Worm (Caenorhabditis elegans) whole organism, late embryonic: ENCODE data around the gene srm-4.
"Not testable (repeated sequence)": the region's sequence is repeated elsewhere in the genome, so short reads cannot be mapped to it uniquely, and the experiment has no call there.

Experiments used
- C08G9.2 ChIP-seq: sonication (generic microtip); optimal IDR thresholded peaks from 2 replicates; lab custom pipeline; 2016; ENCODE audit warnings: mild to moderate bottlenecking, missing genetic modification characterization, moderate library complexity, missing compliant biosample characterization
- C38D4.7 ChIP-seq: fragments of 200-800 bp; sonication (Bioruptor generic); optimal IDR thresholded peaks from 2 replicates; lab custom pipeline; 2018; ENCODE audit warnings: mild to moderate bottlenecking, missing genetic modification characterization, moderate library complexity, missing compliant biosample characterization
- F13H6.1 ChIP-seq: sonication (generic microtip); optimal IDR thresholded peaks from 2 replicates; lab custom pipeline; 2016; ENCODE audit warnings: missing genetic modification characterization, missing compliant biosample characterization
- K02D7.2 ChIP-seq: sonication (generic microtip); optimal IDR thresholded peaks from 2 replicates; lab custom pipeline; 2017; ENCODE audit warnings: mild to moderate bottlenecking, missing genetic modification characterization, missing compliant biosample characterization
- Y22D7AL.16 ChIP-seq: sonication (generic microtip); optimal IDR thresholded peaks from 2 replicates; lab custom pipeline; 2016; ENCODE audit warnings: missing genetic modification characterization, missing compliant biosample characterization
- ahr-1 ChIP-seq: sonication (generic microtip); optimal IDR thresholded peaks from 2 replicates; lab custom pipeline; 2016; ENCODE audit warnings: missing genetic modification characterization, missing compliant biosample characterization
- ceh-19 ChIP-seq: fragments of 200-800 bp; sonication (Bioruptor generic); optimal IDR thresholded peaks from 2 replicates; lab custom pipeline; 2018; ENCODE audit warnings: mild to moderate bottlenecking, missing genetic modification characterization, missing compliant biosample characterization
- ceh-22 ChIP-seq: sonication (generic microtip); optimal IDR thresholded peaks from 2 replicates; lab custom pipeline; 2017; ENCODE audit warnings: missing biosample characterization, missing genetic modification characterization
- ceh-31 ChIP-seq: sonication (generic microtip); optimal IDR thresholded peaks from 2 replicates; lab custom pipeline; 2016; ENCODE audit warnings: missing genetic modification characterization, missing compliant biosample characterization
- ceh-34 ChIP-seq: sonication (generic microtip); optimal IDR thresholded peaks from 2 replicates; lab custom pipeline; 2016; ENCODE audit warnings: mild to moderate bottlenecking, missing genetic modification characterization, missing compliant biosample characterization
- ceh-48 ChIP-seq: sonication (generic microtip); optimal IDR thresholded peaks from 2 replicates; lab custom pipeline; 2016; ENCODE audit warnings: missing genetic modification characterization, inconsistent platforms, missing compliant biosample characterization
- ceh-6 ChIP-seq: fragments of 200-800 bp; sonication (Bioruptor generic); optimal IDR thresholded peaks from 2 replicates; lab custom pipeline; 2018; ENCODE audit warnings: mild to moderate bottlenecking, missing genetic modification characterization, missing compliant biosample characterization
- dmd-4 ChIP-seq: sonication (generic microtip); optimal IDR thresholded peaks from 2 replicates; lab custom pipeline; 2016; ENCODE audit warnings: borderline replicate concordance, missing genetic modification characterization, missing compliant biosample characterization
- elt-2 ChIP-seq: sonication (generic microtip); optimal IDR thresholded peaks from 2 replicates; lab custom pipeline; 2016; ENCODE audit warnings: missing genetic modification reagents, missing genetic modification characterization, missing compliant biosample characterization
- fkh-10 ChIP-seq: fragments of 150-350 bp; optimal IDR thresholded peaks from 2 replicates; lab custom pipeline; 2014; ENCODE audit warnings: missing biosample characterization, missing genetic modification reagents, missing genetic modification characterization
- gmeb-2 ChIP-seq: sonication (generic microtip); optimal IDR thresholded peaks from 2 replicates; lab custom pipeline; 2016; ENCODE audit warnings: missing genetic modification characterization, inconsistent platforms, missing compliant biosample characterization
- hlh-30 ChIP-seq: sonication (generic microtip); optimal IDR thresholded peaks from 2 replicates; lab custom pipeline; 2017; ENCODE audit warnings: antibody characterized with exemption, missing genetic modification characterization, missing compliant biosample characterization; ENCODE audit not compliant: insufficient read depth
- hlh-8 ChIP-seq: sonication (generic microtip); optimal IDR thresholded peaks from 2 replicates; lab custom pipeline; 2016; ENCODE audit warnings: missing genotype, missing genetic modification characterization, missing compliant biosample characterization
- lim-6 ChIP-seq: sonication (generic microtip); optimal IDR thresholded peaks from 2 replicates; lab custom pipeline; 2016; ENCODE audit warnings: missing genetic modification characterization, missing compliant biosample characterization
- npax-4 ChIP-seq: sonication (generic microtip); optimal IDR thresholded peaks from 2 replicates; lab custom pipeline; 2016; ENCODE audit warnings: missing genetic modification characterization, missing compliant biosample characterization
- pat-9 ChIP-seq: fragments of 200-800 bp; sonication (Bioruptor generic); optimal IDR thresholded peaks from 2 replicates; lab custom pipeline; 2018; ENCODE audit warnings: mild to moderate bottlenecking, missing genetic modification characterization, moderate library complexity, missing compliant biosample characterization
- pax-1 ChIP-seq: fragments of 150-350 bp; optimal IDR thresholded peaks from 2 replicates; lab custom pipeline; 2014; ENCODE audit warnings: missing biosample characterization, missing genetic modification characterization
- pha-2 ChIP-seq: sonication (generic microtip); optimal IDR thresholded peaks from 2 replicates; lab custom pipeline; 2017; ENCODE audit warnings: mild to moderate bottlenecking, missing genetic modification characterization, missing compliant biosample characterization
- pha-4 ChIP-seq: fragments of 150-350 bp; optimal IDR thresholded peaks from 2 replicates; lab custom pipeline; 2018; ENCODE audit warnings: missing biosample characterization, missing genetic modification reagents, missing genetic modification characterization
- pros-1 ChIP-seq: fragments of 150-350 bp; optimal IDR thresholded peaks from 2 replicates; lab custom pipeline; 2014; ENCODE audit warnings: missing biosample characterization, missing genetic modification reagents, missing genetic modification characterization
- rnt-1 ChIP-seq: sonication (generic microtip); optimal IDR thresholded peaks from 2 replicates; lab custom pipeline; 2016; ENCODE audit warnings: missing genetic modification characterization, missing compliant biosample characterization
- sox-2 ChIP-seq: fragments of 200-800 bp; sonication (Bioruptor generic); IDR thresholded peaks from 2 replicates; pipeline ENCODE4 v1.3.6; 2022; ENCODE audit warnings: missing genetic modification reagents, missing genetic modification characterization, missing compliant biosample characterization
- sox-4 ChIP-seq: sonication (generic microtip); optimal IDR thresholded peaks from 2 replicates; lab custom pipeline; 2017; ENCODE audit warnings: mild to moderate bottlenecking, missing genetic modification characterization, inconsistent platforms, missing compliant biosample characterization
- syd-9 ChIP-seq: sonication (generic microtip); optimal IDR thresholded peaks from 2 replicates; lab custom pipeline; 2016; ENCODE audit warnings: mild to moderate bottlenecking, missing genetic modification characterization, moderate library complexity, missing compliant biosample characterization
- tbx-7 ChIP-seq: sonication (generic microtip); optimal IDR thresholded peaks from 2 replicates; lab custom pipeline; 2016; ENCODE audit warnings: missing genotype, missing genetic modification characterization, missing compliant biosample characterization
- ttx-3 ChIP-seq: sonication (generic microtip); optimal IDR thresholded peaks from 2 replicates; lab custom pipeline; 2016; ENCODE audit warnings: missing genetic modification reagents, missing genetic modification characterization, missing compliant biosample characterization
- unc-3 ChIP-seq, 2 experiments: fragments of 200-800 bp in 1 of 2; sonication (Bioruptor generic) in 1 of 2; sonication (generic microtip) in 1 of 2; conservative IDR thresholded peaks in 1 of 2; optimal IDR thresholded peaks in 1 of 2; 2 replicates each; pipeline versions ENCODE4 v1.3.6 to Lab custom; 2016 to 2022; ENCODE audit warnings: missing compliant biosample characterization in 2 of 2, missing genetic modification characterization in 2 of 2, missing genetic modification reagents in 1 of 2
- unc-42 ChIP-seq: sonication (generic microtip); optimal IDR thresholded peaks from 2 replicates; lab custom pipeline; 2016; ENCODE audit warnings: missing genotype, missing genetic modification characterization, missing compliant biosample characterization
- unc-55 ChIP-seq: sonication (generic microtip); optimal IDR thresholded peaks from 2 replicates; lab custom pipeline; 2017; ENCODE audit warnings: missing biosample characterization, missing genetic modification reagents, missing genetic modification characterization
- unc-86 ChIP-seq: sonication (generic microtip); optimal IDR thresholded peaks from 2 replicates; lab custom pipeline; 2016; ENCODE audit warnings: missing genetic modification characterization, missing compliant biosample characterization
- zip-5 ChIP-seq: sonication (generic microtip); optimal IDR thresholded peaks from 2 replicates; lab custom pipeline; 2016; ENCODE audit warnings: missing genetic modification characterization, missing compliant biosample characterization

The srm-4 gene

ce11 chrV:14306771-14307170 is 26.4 kb upstream of the srm-4 start, which contains the start of gene spig-4:
TSS of gene spig-4 (minus strand) at chrV:14306871.
- TF ChIP-seq K02D7.2 (tag; lab: Kevin White, UChicago); ceh-19 (GFP tag; lab: Kevin White, UChicago); Y22D7AL.16 (tag; lab: Kevin White, UChicago): not testable (repeated sequence)

- not testable (repeated sequence) for TF ChIP-seq F13H6.1 (tag; lab: Kevin White, UChicago); sox-4; pax-1 (tag; lab: Kevin White, UChicago)
Observed at ce11 chrV:14308164-14308563, 25.1 kb upstream of the srm-4 start, which contains the start of gene spig-5. TSS of gene spig-5 (plus strand) at chrV:14308464.

ce11 chrV:14309632-14310031 is 23.6 kb upstream of the srm-4 start, which contains the start of gene F14D7.14:
TSS of gene F14D7.14 (plus strand) at chrV:14309932.
- not testable (repeated sequence) for TF ChIP-seq hlh-8; ceh-48 (tag; lab: Kevin White, UChicago); unc-86 (tag; lab: Kevin White, UChicago)

ce11 chrV:14311115-14311514 is 22.1 kb upstream of the srm-4 start, which contains the start of gene ddn-3:
TSS of gene ddn-3 (minus strand) at chrV:14311215.
- TF ChIP-seq unc-3 (GFP tag; conservative IDR thresholded peaks at IDR 0.05; lab: Robert Waterston, UW): no peak
- TF ChIP-seq unc-3 (tag; optimal IDR thresholded peaks at IDR 0.05; lab: Kevin White, UChicago): no peak
- no peak for TF ChIP-seq ahr-1
- TF ChIP-seq pha-4 (tag; lab: Kevin White, UChicago): no peak
- no peak for TF ChIP-seq pat-9
- TF ChIP-seq ceh-22 (tag; lab: Kevin White, UChicago): no peak
- no peak for TF ChIP-seq ceh-34
- no peak for TF ChIP-seq unc-42 (tag; lab: Kevin White, UChicago)
- TF ChIP-seq dmd-4 (tag; lab: Kevin White, UChicago): no peak
- no peak for TF ChIP-seq lim-6 (tag; lab: Kevin White, UChicago)
- TF ChIP-seq npax-4 (tag; lab: Kevin White, UChicago): no peak
- TF ChIP-seq sox-2 (GFP tag; lab: Robert Waterston, UW): no peak
- no peak for TF ChIP-seq C38D4.7 (GFP tag; lab: Kevin White, UChicago)
- TF ChIP-seq hlh-8: no peak
- TF ChIP-seq unc-55 (GFP tag; lab: Kevin White, UChicago): no peak
- no peak for TF ChIP-seq elt-2
- TF ChIP-seq fkh-10 (GFP tag; lab: Kevin White, UChicago): no peak
- no peak for TF ChIP-seq tbx-7 (tag; lab: Kevin White, UChicago)
- no peak for TF ChIP-seq ceh-31 (tag; lab: Kevin White, UChicago)
- no peak for TF ChIP-seq hlh-30 (tag; lab: Kevin White, UChicago)

ce11 chrV:14312695-14313094 is 20.5 kb upstream of the srm-4 start, which contains the start of gene F14D7.8:
TSS of gene F14D7.8 (minus strand) at chrV:14312795.
- TF ChIP-seq gmeb-2 (no peak), pha-2 (no peak), tbx-7 (tag; lab: Kevin White, UChicago) (no peak)

ce11 chrV:14314236-14314635 is 19.0 kb upstream of the srm-4 start, which contains the start of gene F47B8.1:
TSS of gene F47B8.1 (minus strand) at chrV:14314336.
- no peak for TF ChIP-seq elt-2
- no peak for TF ChIP-seq C08G9.2 (tag; lab: Kevin White, UChicago)
- TF ChIP-seq syd-9 (tag; lab: Kevin White, UChicago): no peak
- no peak for TF ChIP-seq ceh-19 (GFP tag; lab: Kevin White, UChicago)
- no peak for TF ChIP-seq pros-1 (tag; lab: Kevin White, UChicago)
- no peak for TF ChIP-seq zip-5 (tag; lab: Kevin White, UChicago)
- no peak for TF ChIP-seq ttx-3 (tag; lab: Kevin White, UChicago)
- TF ChIP-seq ceh-6 (GFP tag; lab: Kevin White, UChicago): no peak
- no peak for TF ChIP-seq ahr-1
- no peak for TF ChIP-seq pha-2
- TF ChIP-seq rnt-1 (tag; lab: Kevin White, UChicago): no peak
- TF ChIP-seq Y22D7AL.16 (tag; lab: Kevin White, UChicago): no peak
- no peak for TF ChIP-seq sox-4
